Fruit fly (Drosophila melanogaster): ENCODE data around the gene eyg.

eyg gene

dm6 chr3L:12456916-12457662 lies 10.7 kb downstream of the eyg start (continued):
- peak in 1 of 3 experiments; percentile 85 for TF ChIP-seq Stat92E (GFP tag; optimal IDR thresholded peaks at IDR 0.05)
- no peak for TF ChIP-seq NC2α (GFP tag; optimal IDR thresholded peaks at IDR 0.05)
- TF ChIP-seq CG14441 (GFP tag; IDR thresholded peaks at IDR 0.05) = peak; percentile 40; the same call in 1 of the 2 replicates
- no peak for TF ChIP-seq CG13894 (tag; optimal IDR thresholded peaks at IDR 0.05)
- no peak for TF ChIP-seq Lpt (GFP tag; optimal IDR thresholded peaks at IDR 0.05)
- no peak for TF ChIP-seq CG12071 (GFP tag; optimal IDR thresholded peaks at IDR 0.05)
- TF ChIP-seq gfzf (GFP tag; optimal IDR thresholded peaks at IDR 0.05) = no peak
- no peak for TF ChIP-seq fd3F (GFP tag; optimal IDR thresholded peaks at IDR 0.05)
- TF ChIP-seq luna (GFP tag; optimal IDR thresholded peaks at IDR 0.05) = no peak
- 0 out of 3 replicates have a peak, but pooled peaks have one; percentile 37 for TF ChIP-seq otp (GFP tag; IDR thresholded peaks at IDR 0.05)
- TF ChIP-seq NK7.1 (GFP tag; optimal IDR thresholded peaks at IDR 0.05) = peak; percentile 7
- TF ChIP-seq CG6854 (GFP tag; optimal IDR thresholded peaks at IDR 0.05) = peak; percentile 51
- no peak for TF ChIP-seq Rx (GFP tag; IDR thresholded peaks at IDR 0.05)
- TF ChIP-seq CG10366 (GFP tag; IDR thresholded peaks at IDR 0.05) = no peak
- peak; percentile 88 for TF ChIP-seq D19A (tag; optimal IDR thresholded peaks at IDR 0.05)
- peak; percentile 47 for TF ChIP-seq CG4707 (GFP tag; optimal IDR thresholded peaks at IDR 0.05)
- TF ChIP-seq CG32772 (GFP tag; IDR thresholded peaks at IDR 0.05) = peak; percentile 56
- TF ChIP-seq tna (GFP tag; IDR thresholded peaks at IDR 0.05; ENCODE audit: partially characterized antibody) = no peak
- peak; percentile 68; the same call in 1 of the 2 replicates for TF ChIP-seq CG32767 (GFP tag; IDR thresholded peaks at IDR 0.05)
- peak; percentile 11 for TF ChIP-seq Kr (GFP tag; optimal IDR thresholded peaks at IDR 0.05)
- TF ChIP-seq dan (GFP tag; IDR thresholded peaks at IDR 0.05) = no peak
- TF ChIP-seq MTF-1 (GFP tag; optimal IDR thresholded peaks at IDR 0.05; ENCODE audit: borderline replicate concordance) = peak; percentile 46
- TF ChIP-seq yki (optimal IDR thresholded peaks at IDR 0.05) = no peak
- TF ChIP-seq CG4404 (GFP tag; IDR thresholded peaks at IDR 0.05) = peak; percentile 64
- TF ChIP-seq CG10267 (tag; optimal IDR thresholded peaks at IDR 0.05) = peak; percentile 91
- no peak for TF ChIP-seq insv (GFP tag; optimal IDR thresholded peaks at IDR 0.05)
- TF ChIP-seq sens (GFP tag) = peak; percentile 97
- TF ChIP-seq sima (GFP tag; optimal IDR thresholded peaks at IDR 0.05) = no peak
- TF ChIP-seq cg (GFP tag; optimal IDR thresholded peaks at IDR 0.05) = no peak
- TF ChIP-seq vfl (GFP tag; optimal IDR thresholded peaks at IDR 0.05) = no peak
- no peak for TF ChIP-seq CG15514 (GFP tag; optimal IDR thresholded peaks at IDR 0.05)
- TF ChIP-seq ap (GFP tag; IDR thresholded peaks at IDR 0.05) = peak; percentile 44; the same call in 1 of the 2 replicates
- TF ChIP-seq fd64A (GFP tag; optimal IDR thresholded peaks at IDR 0.05) = no peak
- peak; percentile 56 for TF ChIP-seq CG30431 (GFP tag; optimal IDR thresholded peaks at IDR 0.05)
- TF ChIP-seq nmo (GFP tag; optimal IDR thresholded peaks at IDR 0.05) = peak; percentile 94
- no peak for TF ChIP-seq amos (GFP tag; IDR thresholded peaks at IDR 0.05; ENCODE audit: partially characterized antibody)
- no peak for TF ChIP-seq tx (GFP tag; optimal IDR thresholded peaks at IDR 0.05)
- peak; percentile 33 for TF ChIP-seq CG4617 (GFP tag; optimal IDR thresholded peaks at IDR 0.05; ENCODE audit: borderline replicate concordance)
- TF ChIP-seq CG9797 (GFP tag; optimal IDR thresholded peaks at IDR 0.05) = no peak
- TF ChIP-seq peb (GFP tag; IDR thresholded peaks at IDR 0.05) = 0 out of 2 replicates have a peak, but pooled peaks have one; percentile 33
- no peak for TF ChIP-seq exex (tag; optimal IDR thresholded peaks at IDR 0.05)
- TF ChIP-seq CG3163 (GFP tag; optimal IDR thresholded peaks at IDR 0.05) = no peak
- TF ChIP-seq CG8359 (GFP tag; optimal IDR thresholded peaks at IDR 0.05; ENCODE audit: borderline replicate concordance) = peak; percentile 76
- peak; percentile 84 for TF ChIP-seq grau (tag; optimal IDR thresholded peaks at IDR 0.05)
- peak; percentile 92 for TF ChIP-seq CG17829 (tag; optimal IDR thresholded peaks at IDR 0.05)
- no peak for TF ChIP-seq CG11560 (tag; IDR thresholded peaks at IDR 0.05)
- TF ChIP-seq cato (GFP tag; optimal IDR thresholded peaks at IDR 0.05; ENCODE audit: borderline replicate concordance) = peak; percentile 64
- TF ChIP-seq Xbp1 (GFP tag; optimal IDR thresholded peaks at IDR 0.05) = peak; percentile 79
- TF ChIP-seq CG9437 (GFP tag; optimal IDR thresholded peaks at IDR 0.05) = peak; percentile 79
